Worm (Caenorhabditis elegans) whole organism, mixed stage, embryonic: Measurements from ENCODE around the gene K08D9.10.

Experiments
- M03D4.4 ChIP-seq: sonication (generic microtip); optimal IDR thresholded peaks from 2 replicates; lab custom pipeline; 2017; ENCODE audit warnings: mild to moderate bottlenecking, missing genetic modification characterization, missing compliant biosample characterization
- bed-3 ChIP-seq: fragments of 200-800 bp; sonication (Bioruptor generic); optimal IDR thresholded peaks from 3 replicates; lab custom pipeline; 2018; ENCODE audit warnings: mild to moderate bottlenecking, missing genetic modification characterization, moderate library complexity, missing compliant biosample characterization
- ceh-39 ChIP-seq: fragments of 150-350 bp; optimal IDR thresholded peaks from 2 replicates; lab custom pipeline; 2014; ENCODE audit warnings: missing biosample characterization, missing genetic modification characterization
- ceh-43 ChIP-seq: fragments of 200-800 bp; sonication (Bioruptor generic); optimal IDR thresholded peaks from 2 replicates; lab custom pipeline; 2018; ENCODE audit warnings: mild to moderate bottlenecking, missing genetic modification characterization, moderate library complexity, missing compliant biosample characterization
- ceh-83 ChIP-seq: fragments of 200-800 bp; sonication (Bioruptor generic); optimal IDR thresholded peaks from 2 replicates; lab custom pipeline; 2018; ENCODE audit warnings: mild to moderate bottlenecking, missing genetic modification characterization, missing compliant biosample characterization
- ces-1 ChIP-seq: fragments of 150-350 bp; optimal IDR thresholded peaks from 2 replicates; lab custom pipeline; 2014; ENCODE audit warnings: missing biosample characterization, missing genetic modification reagents, missing genetic modification characterization
- elt-1 ChIP-seq: sonication (generic microtip); optimal IDR thresholded peaks from 2 replicates; lab custom pipeline; 2017; ENCODE audit warnings: missing genetic modification characterization, mild to moderate bottlenecking, missing compliant biosample characterization, antibody characterized with exemption, moderate library complexity, borderline replicate concordance; ENCODE audit not compliant: insufficient read depth
- elt-3 ChIP-seq: fragments of 150-350 bp; optimal IDR thresholded peaks from 2 replicates; lab custom pipeline; 2014; ENCODE audit warnings: missing biosample characterization, missing genetic modification characterization
- lsy-2 ChIP-seq: fragments of 150-350 bp; optimal IDR thresholded peaks from 2 replicates; lab custom pipeline; 2014; ENCODE audit warnings: missing biosample characterization, missing genetic modification characterization
- mep-1 ChIP-seq: fragments of 150-350 bp; optimal IDR thresholded peaks from 2 replicates; lab custom pipeline; 2017; ENCODE audit warnings: missing biosample characterization, missing genetic modification reagents, missing genetic modification characterization, inconsistent platforms
- nhr-2 ChIP-seq: fragments of 150-350 bp; optimal IDR thresholded peaks from 2 replicates; lab custom pipeline; 2014; ENCODE audit warnings: missing biosample characterization, missing genetic modification characterization
- nhr-237 ChIP-seq: fragments of 150-350 bp; optimal IDR thresholded peaks from 2 replicates; lab custom pipeline; 2014; ENCODE audit warnings: missing biosample characterization, missing genetic modification characterization
- pha-4 ChIP-seq: fragments of 150-350 bp; optimal IDR thresholded peaks from 2 replicates; lab custom pipeline; 2018; ENCODE audit warnings: missing biosample characterization, missing genetic modification reagents, missing genetic modification characterization
- sem-2 ChIP-seq: fragments of 200-800 bp; sonication (Bioruptor generic); optimal IDR thresholded peaks from 2 replicates; lab custom pipeline; 2018; ENCODE audit warnings: mild to moderate bottlenecking, missing genetic modification characterization, missing compliant biosample characterization
- tbx-8 ChIP-seq: fragments of 200-800 bp; sonication (Bioruptor generic); optimal IDR thresholded peaks from 2 replicates; lab custom pipeline; 2018; ENCODE audit warnings: mild to moderate bottlenecking, missing genetic modification characterization, moderate library complexity, missing compliant biosample characterization
- unc-120 ChIP-seq: sonication (generic microtip); optimal IDR thresholded peaks from 2 replicates; lab custom pipeline; 2017; ENCODE audit warnings: missing genetic modification characterization, missing compliant biosample characterization; ENCODE audit not compliant: poor library complexity, severe bottlenecking
- unc-39 ChIP-seq: fragments of 150-350 bp; optimal IDR thresholded peaks from 2 replicates; lab custom pipeline; 2014; ENCODE audit warnings: missing biosample characterization, missing genetic modification characterization

The K08D9.10 gene

DNA sequence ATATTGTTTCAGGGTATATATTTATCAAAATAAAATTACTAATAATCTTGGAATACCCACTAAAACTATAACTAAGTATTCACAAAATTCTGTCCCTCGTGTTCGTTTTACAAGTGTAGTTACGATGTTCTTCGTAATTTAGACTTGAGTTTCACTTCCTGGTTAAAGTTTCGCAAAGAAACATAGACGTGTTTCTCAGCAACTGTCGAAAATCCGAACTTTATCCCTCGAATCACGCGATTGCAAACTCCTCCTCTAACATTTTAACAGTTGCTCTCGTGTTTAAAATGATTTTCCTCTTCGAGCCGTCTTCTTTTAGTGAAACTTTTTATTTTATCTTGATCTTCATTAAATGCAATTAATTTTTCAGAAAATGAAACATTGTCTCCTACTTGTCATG, 49.3 kb downstream of the K08D9.10 start, which contains the start of gene T28A11.2:
TSS of gene T28A11.2 (plus strand) at position 371 of the 400 bp plus-strand sequence.
- TF ChIP-seq elt-3 (tag; lab: Kevin White, UChicago) = no peak
- TF ChIP-seq nhr-237 = no peak
- TF ChIP-seq bed-3 (GFP tag; lab: Kevin White, UChicago) = no peak
- TF ChIP-seq elt-1 (tag; lab: Kevin White, UChicago) = no peak
- no peak for TF ChIP-seq mep-1 (tag; lab: Kevin White, UChicago)
- no peak for TF ChIP-seq pha-4 (tag; lab: Kevin White, UChicago)
- no peak for TF ChIP-seq ces-1 (GFP tag; lab: Kevin White, UChicago)
- no peak for TF ChIP-seq M03D4.4
- TF ChIP-seq tbx-8 (GFP tag; lab: Kevin White, UChicago) = no peak
- no peak for TF ChIP-seq unc-120
- no peak for TF ChIP-seq ceh-39 (tag; lab: Kevin White, UChicago)
- TF ChIP-seq lsy-2 (tag; lab: Kevin White, UChicago) = no peak
- TF ChIP-seq ceh-43 (GFP tag; lab: Kevin White, UChicago) = no peak
- no peak for TF ChIP-seq unc-39 (tag; lab: Kevin White, UChicago)
- no peak for TF ChIP-seq ceh-83
- TF ChIP-seq sem-2 = no peak
- TF ChIP-seq nhr-2 (tag; lab: Kevin White, UChicago) = no peak
